Fruit fly (Drosophila melanogaster): ENCODE measurements around the gene CG13708.

DNA sequence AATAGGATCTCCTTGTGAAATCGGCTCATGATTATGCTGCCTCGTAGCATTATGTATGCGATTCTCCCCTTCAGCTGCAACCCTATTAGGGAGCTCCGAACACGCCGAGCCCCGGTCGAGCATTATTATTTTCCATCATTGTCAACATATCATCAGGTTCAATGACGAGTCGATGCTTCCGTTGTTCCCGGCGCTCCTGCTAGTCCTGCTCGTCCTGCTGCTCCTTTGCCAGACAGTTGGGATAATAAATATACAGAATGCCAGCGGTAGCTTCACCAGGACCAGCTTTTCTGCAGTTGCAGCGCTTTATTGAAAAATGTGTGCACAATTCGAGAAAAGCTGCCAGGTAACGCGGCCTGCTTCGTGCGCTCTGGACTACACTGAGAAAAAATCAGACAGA is 27.0 kb upstream of the CG13708 start, which contains the start of gene CG32235:
- TF ChIP-seq Blimp-1 (GFP tag; optimal IDR thresholded peaks at IDR 0.05) (no peak), CG10631 (GFP tag; optimal IDR thresholded peaks at IDR 0.05) (no peak)
